Worm (Caenorhabditis elegans) whole organism, young adult: ENCODE data around the gene dnj-22.

Experiments
- B0019.2 ChIP-seq: fragments of 200-800 bp; sonication (Bioruptor generic); conservative IDR thresholded peaks from 2 replicates; pipeline ENCODE4 v1.3.6; 2022; ENCODE audit warnings: missing genetic modification reagents, missing genetic modification characterization, missing compliant biosample characterization
- D2030.7 ChIP-seq: fragments of 200-800 bp; sonication (Bioruptor generic); IDR thresholded peaks from 2 replicates; pipeline ENCODE4 v1.3.6; 2022; ENCODE audit warnings: missing genetic modification reagents, missing genetic modification characterization, missing compliant biosample characterization
- F23B12.7 ChIP-seq: sonication (generic microtip); optimal IDR thresholded peaks from 2 replicates; lab custom pipeline; 2017; ENCODE audit warnings: missing genetic modification characterization, mild to moderate bottlenecking, missing compliant biosample characterization, antibody characterized with exemption, moderate library complexity; ENCODE audit not compliant: insufficient read depth
- F37B4.10 ChIP-seq: fragments of 200-800 bp; sonication (Bioruptor generic); IDR thresholded peaks from 2 replicates; pipeline ENCODE4 v1.3.6; 2022; ENCODE audit warnings: missing genetic modification characterization, missing compliant biosample characterization
- K12H6.12 ChIP-seq: fragments of 200-800 bp; sonication (Bioruptor generic); optimal IDR thresholded peaks from 2 replicates; lab custom pipeline; 2018; ENCODE audit warnings: mild to moderate bottlenecking, missing genetic modification characterization, missing compliant biosample characterization
- T26A5.8 ChIP-seq: sonication (generic microtip); optimal IDR thresholded peaks from 2 replicates; lab custom pipeline; 2016; ENCODE audit warnings: missing genetic modification characterization, missing compliant biosample characterization
- Y53F4B.3 ChIP-seq: fragments of 200-800 bp; sonication (Bioruptor generic); IDR thresholded peaks from 2 replicates; pipeline ENCODE4 v1.3.6; 2022; ENCODE audit warnings: missing genetic modification reagents, missing genetic modification characterization, missing compliant biosample characterization
- Y56A3A.18 ChIP-seq: fragments of 200-800 bp; sonication (Bioruptor generic); IDR thresholded peaks from 2 replicates; pipeline ENCODE4 v1.3.6; 2022; ENCODE audit warnings: missing genetic modification reagents, missing genetic modification characterization, missing compliant biosample characterization
- Y67H2A.10 ChIP-seq: fragments of 200-800 bp; sonication (Bioruptor generic); conservative IDR thresholded peaks from 2 replicates; pipeline ENCODE4 v1.3.6; 2022; ENCODE audit warnings: missing genetic modification reagents, missing genetic modification characterization, missing compliant biosample characterization
- Y95B8A.8 ChIP-seq: fragments of 200-800 bp; sonication (Bioruptor generic); IDR thresholded peaks from 2 replicates; pipeline ENCODE4 v1.3.6; 2022; ENCODE audit warnings: missing genetic modification reagents, missing genetic modification characterization, missing compliant biosample characterization
- ZK185.1 ChIP-seq: sonication (generic microtip); optimal IDR thresholded peaks from 2 replicates; lab custom pipeline; 2016; ENCODE audit warnings: mild to moderate bottlenecking, missing genetic modification characterization, missing compliant biosample characterization; ENCODE audit not compliant: poor library complexity, severe bottlenecking
- akir-1 ChIP-seq: fragments of 200-800 bp; sonication (Bioruptor generic); optimal IDR thresholded peaks from 2 replicates; lab custom pipeline; 2018; ENCODE audit warnings: mild to moderate bottlenecking, missing genetic modification characterization, moderate library complexity, missing compliant biosample characterization
- ama-1 ChIP-seq, 3 experiments: fragments of 150-350 bp in 1 of 3; sonication (generic microtip) in 2 of 3; optimal IDR thresholded peaks; 2 replicates each; lab custom pipeline; 2014 to 2018; ENCODE audit warnings: missing biosample characterization in 2 of 3, missing genetic modification characterization in 2 of 3, missing genetic modification reagents in 2 of 3
- aptf-2 ChIP-seq: fragments of 200-800 bp; sonication (Bioruptor generic); conservative IDR thresholded peaks from 2 replicates; pipeline ENCODE4 v1.3.6; 2022; ENCODE audit warnings: missing genetic modification reagents, missing genetic modification characterization, missing compliant biosample characterization
- attf-3 ChIP-seq: fragments of 200-800 bp; sonication (Bioruptor generic); conservative IDR thresholded peaks from 2 replicates; pipeline ENCODE4 v1.3.6; 2022; ENCODE audit warnings: missing genetic modification reagents, missing genetic modification characterization, missing compliant biosample characterization
- ceh-58 ChIP-seq: fragments of 200-800 bp; sonication (Bioruptor generic); IDR thresholded peaks from 2 replicates; pipeline ENCODE4 v1.3.6; 2022; ENCODE audit warnings: missing genetic modification characterization, missing compliant biosample characterization
- ceh-79 ChIP-seq: sonication (generic microtip); optimal IDR thresholded peaks from 2 replicates; lab custom pipeline; 2017; ENCODE audit warnings: mild to moderate bottlenecking, missing genetic modification characterization, missing compliant biosample characterization
- die-1 ChIP-seq: sonication (generic microtip); optimal IDR thresholded peaks from 2 replicates; lab custom pipeline; 2016; ENCODE audit warnings: missing genotype, mild to moderate bottlenecking, missing genetic modification characterization, missing compliant biosample characterization
- dpl-1 ChIP-seq: fragments of 150-350 bp; optimal IDR thresholded peaks from 2 replicates; lab custom pipeline; 2014; ENCODE audit warnings: missing biosample characterization, missing genetic modification reagents, missing genetic modification characterization
- efl-1 ChIP-seq: fragments of 150-350 bp; optimal IDR thresholded peaks from 2 replicates; lab custom pipeline; 2014; ENCODE audit warnings: missing biosample characterization, missing genetic modification reagents, missing genetic modification characterization
- ekl-4 ChIP-seq: fragments of 200-800 bp; sonication (Bioruptor generic); IDR thresholded peaks from 2 replicates; pipeline ENCODE4 v1.3.6; 2022; ENCODE audit warnings: missing genetic modification reagents, missing genetic modification characterization, missing compliant biosample characterization
- fkh-3 ChIP-seq: sonication (generic microtip); optimal IDR thresholded peaks from 2 replicates; lab custom pipeline; 2016; ENCODE audit warnings: mild to moderate bottlenecking, missing genetic modification characterization, missing compliant biosample characterization
- gei-17 ChIP-seq: fragments of 200-800 bp; sonication (Bioruptor generic); optimal IDR thresholded peaks from 2 replicates; lab custom pipeline; 2018; ENCODE audit warnings: mild to moderate bottlenecking, missing genetic modification characterization, missing compliant biosample characterization
- hlh-26 ChIP-seq: fragments of 200-800 bp; sonication (Bioruptor generic); conservative IDR thresholded peaks from 2 replicates; pipeline ENCODE4 v1.3.6; 2022; ENCODE audit warnings: missing genetic modification reagents, missing genetic modification characterization, missing compliant biosample characterization
- hmg-20 ChIP-seq: fragments of 200-800 bp; sonication (Bioruptor generic); IDR thresholded peaks from 2 replicates; pipeline ENCODE4 v1.3.6; 2022; ENCODE audit warnings: missing genetic modification reagents, missing genetic modification characterization, missing compliant biosample characterization
- hsf-1 ChIP-seq: fragments of 200-800 bp; sonication (Bioruptor generic); IDR thresholded peaks from 2 replicates; pipeline ENCODE4 v1.3.6; 2022; ENCODE audit warnings: missing genetic modification reagents, missing genetic modification characterization, missing compliant biosample characterization
- lag-1 ChIP-seq: fragments of 200-800 bp; sonication (Bioruptor generic); IDR thresholded peaks from 2 replicates; pipeline ENCODE4 v1.3.6; 2022; ENCODE audit warnings: missing genetic modification reagents, missing genetic modification characterization, missing compliant biosample characterization
- let-526 ChIP-seq: fragments of 200-800 bp; sonication (Bioruptor generic); IDR thresholded peaks from 2 replicates; pipeline ENCODE4 v1.3.6; 2022; ENCODE audit warnings: missing genetic modification reagents, missing genetic modification characterization, missing compliant biosample characterization
- let-607 ChIP-seq, 2 experiments: fragments of 200-800 bp in 1 of 2; sonication (Bioruptor generic) in 1 of 2; sonication (generic microtip) in 1 of 2; optimal IDR thresholded peaks; 2 replicates each; lab custom pipeline; 2016 to 2018; ENCODE audit warnings: mild to moderate bottlenecking in 2 of 2, missing compliant biosample characterization in 2 of 2, missing genetic modification characterization in 2 of 2, moderate library complexity in 2 of 2, missing genotype in 1 of 2
- lin-35 ChIP-seq, 3 experiments: fragments of 150-350 bp in 2 of 3; sonication (generic microtip) in 1 of 3; optimal IDR thresholded peaks; 2 replicates each; lab custom pipeline; 2014 to 2018; ENCODE audit warnings: missing biosample characterization in 3 of 3, missing genetic modification characterization in 3 of 3, missing genetic modification reagents in 3 of 3
- lir-1 ChIP-seq: fragments of 200-800 bp; sonication (Bioruptor generic); conservative IDR thresholded peaks from 2 replicates; pipeline ENCODE4 v1.3.6; 2022; ENCODE audit warnings: missing genetic modification reagents, missing genetic modification characterization, missing compliant biosample characterization
- lsl-1 ChIP-seq: fragments of 200-800 bp; sonication (Bioruptor generic); optimal IDR thresholded peaks from 2 replicates; lab custom pipeline; 2018; ENCODE audit warnings: mild to moderate bottlenecking, missing genetic modification characterization, moderate library complexity, missing compliant biosample characterization
- lsy-27 ChIP-seq: sonication (generic microtip); optimal IDR thresholded peaks from 2 replicates; lab custom pipeline; 2017; ENCODE audit warnings: missing genetic modification characterization, mild to moderate bottlenecking, missing compliant biosample characterization, antibody characterized with exemption, missing genotype, borderline replicate concordance; ENCODE audit not compliant: insufficient read depth
- mcd-1 ChIP-seq: fragments of 200-800 bp; sonication (Bioruptor generic); IDR thresholded peaks from 2 replicates; pipeline ENCODE4 v1.3.6; 2022; ENCODE audit warnings: missing genetic modification reagents, missing genetic modification characterization, missing compliant biosample characterization
- mes-4 ChIP-seq: sonication (generic microtip); optimal IDR thresholded peaks from 2 replicates; lab custom pipeline; 2016; ENCODE audit warnings: missing genotype, missing genetic modification characterization, missing compliant biosample characterization
- nfya-2 ChIP-seq: fragments of 200-800 bp; sonication (Bioruptor generic); IDR thresholded peaks from 2 replicates; pipeline ENCODE4 v1.3.6; 2022; ENCODE audit warnings: missing genetic modification reagents, missing genetic modification characterization, missing compliant biosample characterization
- nhr-80 ChIP-seq: sonication (generic microtip); optimal IDR thresholded peaks from 2 replicates; lab custom pipeline; 2016; ENCODE audit warnings: missing genetic modification characterization, missing compliant biosample characterization
- pbrm-1 ChIP-seq: fragments of 200-800 bp; sonication (Bioruptor generic); IDR thresholded peaks from 2 replicates; pipeline ENCODE4 v1.3.6; 2022; ENCODE audit warnings: missing genetic modification reagents, missing genetic modification characterization, missing compliant biosample characterization
- repo-1 ChIP-seq: sonication (generic microtip); optimal IDR thresholded peaks from 2 replicates; lab custom pipeline; 2017; ENCODE audit warnings: mild to moderate bottlenecking, missing genetic modification characterization, missing compliant biosample characterization
- rpc-1 ChIP-seq, 2 experiments: fragments of 150-350 bp in 1 of 2; sonication (generic microtip) in 1 of 2; optimal IDR thresholded peaks; 2 replicates each; lab custom pipeline; 2014 to 2018; ENCODE audit warnings: missing biosample characterization in 1 of 2, missing genetic modification characterization in 1 of 2, missing genetic modification reagents in 1 of 2, missing genotype in 1 of 2
- sdz-38 ChIP-seq: sonication (generic microtip); optimal IDR thresholded peaks from 2 replicates; lab custom pipeline; 2016; ENCODE audit warnings: missing genotype, missing genetic modification characterization, missing compliant biosample characterization
- snpc-3.4 ChIP-seq: sonication (generic microtip); optimal IDR thresholded peaks from 2 replicates; lab custom pipeline; 2017; ENCODE audit warnings: missing genetic modification characterization, mild to moderate bottlenecking, missing compliant biosample characterization, antibody characterized with exemption, moderate library complexity, missing genotype, missing genetic modification reagents
- snpc-4 ChIP-seq, 5 experiments: fragments of 150-350 bp in 1 of 5; sonication (generic microtip) in 4 of 5; optimal IDR thresholded peaks; 2 replicates each; lab custom pipeline; 2014 to 2018; ENCODE audit warnings: missing genetic modification characterization in 5 of 5, missing biosample characterization in 3 of 5, antibody characterized with exemption in 2 of 5, mild to moderate bottlenecking in 2 of 5, missing compliant biosample characterization in 2 of 5, missing genotype in 2 of 5, moderate library complexity in 2 of 5, missing genetic modification reagents in 1 of 5
- tlf-1 ChIP-seq: fragments of 200-800 bp; sonication (Bioruptor generic); optimal IDR thresholded peaks from 2 replicates; lab custom pipeline; 2018; ENCODE audit warnings: mild to moderate bottlenecking, missing genetic modification characterization, missing compliant biosample characterization
- xnd-1 ChIP-seq: sonication (generic microtip); optimal IDR thresholded peaks from 2 replicates; lab custom pipeline; 2016; ENCODE audit warnings: missing genotype, missing genetic modification reagents, missing genetic modification characterization, missing compliant biosample characterization
- ztf-25 ChIP-seq: fragments of 200-800 bp; sonication (Bioruptor generic); IDR thresholded peaks from 2 replicates; pipeline ENCODE4 v1.3.6; 2022; ENCODE audit warnings: missing genetic modification reagents, missing genetic modification characterization, missing compliant biosample characterization

dnj-22 gene

DNA sequence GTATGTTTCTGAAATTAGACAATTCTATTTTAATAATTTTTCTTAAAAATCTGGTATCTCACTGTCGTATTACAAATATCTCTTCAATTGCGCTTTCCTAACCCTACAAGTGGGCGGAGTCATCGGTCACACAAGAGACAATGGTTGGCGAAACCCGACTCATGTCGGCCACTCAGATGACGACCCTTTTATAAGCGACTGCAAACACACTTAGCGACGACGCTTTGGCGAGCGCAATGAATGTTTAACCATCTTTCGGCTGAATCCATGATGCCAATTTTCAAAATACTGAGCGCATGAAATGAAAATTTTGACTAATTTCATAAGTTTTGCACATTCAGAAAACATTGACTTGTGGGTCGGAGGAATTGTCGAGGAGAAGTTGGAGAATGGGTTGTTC, 38.4 kb upstream of the dnj-22 start (continued):
- TF ChIP-seq F23B12.7 (tag; lab: Kevin White, UChicago): peak; percentile 93
- peak; percentile 94 for TF ChIP-seq K12H6.12 (tag; lab: Kevin White, UChicago)
- peak; percentile 85 for TF ChIP-seq hlh-26 (GFP tag; lab: Robert Waterston, UW)
- peak; percentile 93 for TF ChIP-seq mcd-1 (GFP tag; lab: Robert Waterston, UW)
- peak; percentile 93 for TF ChIP-seq gei-17
- peak; percentile 93 for TF ChIP-seq hsf-1
- peak; percentile 77 for TF ChIP-seq sdz-38 (tag; lab: Kevin White, UChicago)
- TF ChIP-seq D2030.7 (GFP tag; lab: Robert Waterston, UW): peak; percentile 93
- peak; percentile 98 for TF ChIP-seq rpc-1 (optimal IDR thresholded peaks at IDR 0.05; lab: Kevin White, UChicago)
- peak; percentile 100 for TF ChIP-seq rpc-1 (tag; optimal IDR thresholded peaks at IDR 0.05; lab: Kevin White, UChicago)
- TF ChIP-seq fkh-3: peak; percentile 100
- TF ChIP-seq die-1 (tag; lab: Kevin White, UChicago): peak; percentile 99
- TF ChIP-seq pbrm-1 (GFP tag; lab: Robert Waterston, UW): peak; percentile 98
- peak; percentile 95 for TF ChIP-seq akir-1 (GFP tag; lab: Kevin White, UChicago)
- TF ChIP-seq lin-35 (GFP tag; optimal IDR thresholded peaks at IDR 0.05; lab: Kevin White, UChicago): peak; percentile 48 to 93 (median 55)
- peak; percentile 100 for TF ChIP-seq repo-1 (tag; lab: Kevin White, UChicago)
- peak; percentile 100 for TF ChIP-seq Y56A3A.18 (GFP tag; lab: Robert Waterston, UW)
- TF ChIP-seq efl-1 (GFP tag; lab: Kevin White, UChicago): peak; percentile 64
- TF ChIP-seq hmg-20 (GFP tag; lab: Robert Waterston, UW): peak; percentile 98
- peak; percentile 92 for TF ChIP-seq B0019.2 (GFP tag; lab: Robert Waterston, UW)
- peak; percentile 96 for TF ChIP-seq let-526 (GFP tag; lab: Robert Waterston, UW)
- peak; percentile 97 for TF ChIP-seq ZK185.1 (tag; lab: Kevin White, UChicago)
- TF ChIP-seq ekl-4 (GFP tag; lab: Robert Waterston, UW): peak; percentile 99
- peak; percentile 97 for TF ChIP-seq nfya-2 (GFP tag; lab: Robert Waterston, UW)
- peak; percentile 80 for TF ChIP-seq attf-3
- TF ChIP-seq lsl-1 (GFP tag; lab: Kevin White, UChicago): peak; percentile 82
- peak; percentile 89 for TF ChIP-seq aptf-2 (GFP tag; lab: Robert Waterston, UW)
- TF ChIP-seq xnd-1 (tag; lab: Kevin White, UChicago): peak; percentile 79
- peak; percentile 100 for TF ChIP-seq ceh-58 (GFP tag; lab: Robert Waterston, UW)
- TF ChIP-seq Y67H2A.10 (GFP tag; lab: Robert Waterston, UW): peak; percentile 89
- peak; percentile 59 for TF ChIP-seq ama-1 (optimal IDR thresholded peaks at IDR 0.05; lab: Kevin White, UChicago)
- peak; percentile 96 to 97 for TF ChIP-seq ama-1 (GFP tag; optimal IDR thresholded peaks at IDR 0.05; lab: Kevin White, UChicago)
- peak; percentile 100 for TF ChIP-seq T26A5.8 (tag; lab: Kevin White, UChicago)
- peak; percentile 96 for TF ChIP-seq mes-4
- TF ChIP-seq Y95B8A.8: peak; percentile 99
- TF ChIP-seq Y53F4B.3 (GFP tag; lab: Robert Waterston, UW): peak; percentile 94
- peak; percentile 100 for TF ChIP-seq ztf-25 (GFP tag; lab: Robert Waterston, UW)
- TF ChIP-seq dpl-1 (GFP tag; lab: Kevin White, UChicago): peak; percentile 50
- peak; percentile 100 for TF ChIP-seq ceh-79 (tag; lab: Kevin White, UChicago)
- peak; percentile 91 for TF ChIP-seq let-607 (tag; optimal IDR thresholded peaks at IDR 0.05; lab: Kevin White, UChicago)
- TF ChIP-seq nhr-80 (tag; lab: Kevin White, UChicago): peak; percentile 68
- peak; percentile 90 for TF ChIP-seq lir-1 (GFP tag; lab: Robert Waterston, UW)
- peak; percentile 99 for TF ChIP-seq snpc-4 (GFP tag; optimal IDR thresholded peaks at IDR 0.05; lab: Kevin White, UChicago)
- TF ChIP-seq snpc-4 (tag; optimal IDR thresholded peaks at IDR 0.05; lab: Kevin White, UChicago): peak; percentile 99 to 100 (median 100)
- TF ChIP-seq lsy-27: peak; percentile 62
- peak; percentile 96 for TF ChIP-seq tlf-1 (GFP tag; lab: Kevin White, UChicago)
- peak; percentile 99 for TF ChIP-seq snpc-3.4
- TF ChIP-seq F37B4.10 (GFP tag; lab: Robert Waterston, UW): peak; percentile 99
- peak; percentile 100 for TF ChIP-seq lag-1
